Fruit fly (Drosophila melanogaster) whole organism, prepupa: Measurements from ENCODE around the gene CG46394.
"Not testable (repeated sequence)": the region's sequence is repeated elsewhere in the genome, so short reads cannot be mapped to it uniquely, and the experiment has no call there.

Experiments used
- CG10631 ChIP-seq: fragments of 200-800 bp; sonication (Bioruptor generic); optimal IDR thresholded peaks from 2 replicates; lab custom pipeline; 2016; ENCODE audit warnings: missing biosample characterization, missing genetic modification characterization
- CG10669 ChIP-seq: fragments of 200-800 bp; sonication (Bioruptor generic); optimal IDR thresholded peaks from 3 replicates; lab custom pipeline; 2018; ENCODE audit warnings: missing biosample characterization, mild to moderate bottlenecking, missing genetic modification characterization, moderate library complexity
- CG11294 ChIP-seq: fragments of 200-800 bp; sonication (Bioruptor generic); IDR thresholded peaks from 2 replicates; pipeline ENCODE4 v1.3.6; 2022; ENCODE audit warnings: missing biosample characterization, missing genetic modification characterization
- CG11762 ChIP-seq: fragments of 200-800 bp; sonication (Bioruptor generic); optimal IDR thresholded peaks from 3 replicates; lab custom pipeline; 2016; ENCODE audit warnings: missing biosample characterization, missing genetic modification characterization; ENCODE audit not compliant: insufficient read depth
- CG15336 ChIP-seq: fragments of 200-800 bp; sonication (Bioruptor generic); IDR thresholded peaks from 2 replicates; pipeline ENCODE4 v1.3.6; 2022; ENCODE audit warnings: missing biosample characterization, missing genetic modification characterization
- CG1621 ChIP-seq: fragments of 200-800 bp; sonication (Bioruptor generic); optimal IDR thresholded peaks from 3 replicates; lab custom pipeline; 2018; ENCODE audit warnings: missing biosample characterization, mild to moderate bottlenecking, missing genetic modification characterization
- CG3032 ChIP-seq: fragments of 200-800 bp; optimal IDR thresholded peaks from 2 replicates; lab custom pipeline; 2019; ENCODE audit warnings: missing biosample characterization, mild to moderate bottlenecking, missing genetic modification characterization, moderate library complexity
- CG31627 ChIP-seq: fragments of 200-800 bp; sonication (Bioruptor generic); optimal IDR thresholded peaks from 3 replicates; lab custom pipeline; 2016; ENCODE audit warnings: missing biosample characterization, missing genetic modification characterization
- CG32006 ChIP-seq: fragments of 200-800 bp; sonication (Bioruptor generic); optimal IDR thresholded peaks from 3 replicates; lab custom pipeline; 2017; ENCODE audit warnings: missing biosample characterization, mild to moderate bottlenecking, missing genetic modification characterization
- CG3919 ChIP-seq: fragments of 200-800 bp; sonication (Bioruptor generic); optimal IDR thresholded peaks from 3 replicates; lab custom pipeline; 2016; ENCODE audit warnings: missing biosample characterization, missing genetic modification characterization
- CG6163 ChIP-seq: fragments of 200-800 bp; sonication (Bioruptor generic); IDR thresholded peaks from 3 replicates; pipeline ENCODE4 v1.3.6; 2022; ENCODE audit warnings: missing biosample characterization, missing genetic modification characterization
- CG6276 ChIP-seq: fragments of 200-800 bp; sonication (Bioruptor generic); optimal IDR thresholded peaks from 2 replicates; lab custom pipeline; 2017; ENCODE audit warnings: missing biosample characterization, mild to moderate bottlenecking, missing genetic modification characterization
- CG6808 ChIP-seq: fragments of 200-800 bp; sonication (Bioruptor generic); optimal IDR thresholded peaks from 3 replicates; lab custom pipeline; 2017; ENCODE audit warnings: missing biosample characterization, missing genetic modification characterization, mild to moderate bottlenecking, moderate library complexity, missing genetic modification reagents
- CG8119 ChIP-seq: fragments of 200-800 bp; sonication (Bioruptor generic); IDR thresholded peaks from 3 replicates; pipeline ENCODE4 v1.3.6; 2022; ENCODE audit warnings: missing biosample characterization, missing genetic modification characterization
- CG8319 ChIP-seq: fragments of 200-800 bp; sonication (Bioruptor generic); optimal IDR thresholded peaks from 3 replicates; lab custom pipeline; 2016; ENCODE audit warnings: missing biosample characterization, missing genetic modification characterization
- Eip75B ChIP-seq: fragments of 200-800 bp; sonication (Bioruptor generic); optimal IDR thresholded peaks from 3 replicates; lab custom pipeline; 2016; ENCODE audit warnings: missing biosample characterization, missing genetic modification characterization
- Eip78C ChIP-seq: fragments of 200-800 bp; sonication (Bioruptor generic); peaks from one replicate; lab custom pipeline; 2016; ENCODE audit warnings: missing biosample characterization, missing genetic modification characterization
- Ets21C ChIP-seq: fragments of 200-800 bp; sonication (Bioruptor generic); optimal IDR thresholded peaks from 3 replicates; lab custom pipeline; 2016; ENCODE audit warnings: missing biosample characterization, missing genetic modification characterization
- Ets96B ChIP-seq: fragments of 200-800 bp; optimal IDR thresholded peaks from 2 replicates; lab custom pipeline; 2019; ENCODE audit warnings: missing biosample characterization, mild to moderate bottlenecking, missing genetic modification characterization, moderate library complexity
- Hr38 ChIP-seq: sonication (Bioruptor generic); optimal IDR thresholded peaks from 2 replicates; lab custom pipeline; 2016; ENCODE audit warnings: missing biosample characterization, missing genetic modification characterization
- Lpt ChIP-seq: fragments of 200-800 bp; sonication (Bioruptor generic); optimal IDR thresholded peaks from 3 replicates; lab custom pipeline; 2016; ENCODE audit warnings: missing biosample characterization, missing genetic modification characterization
- Met ChIP-seq: fragments of 200-800 bp; sonication (Bioruptor generic); optimal IDR thresholded peaks from 3 replicates; lab custom pipeline; 2016; ENCODE audit warnings: missing biosample characterization, missing genetic modification characterization
- Sox102F ChIP-seq: fragments of 200-800 bp; sonication (Bioruptor generic); optimal IDR thresholded peaks from 2 replicates; lab custom pipeline; 2016; ENCODE audit warnings: missing biosample characterization, mild to moderate bottlenecking, missing genetic modification characterization
- Sox15 ChIP-seq: fragments of 200-800 bp; sonication (Bioruptor generic); optimal IDR thresholded peaks from 3 replicates; lab custom pipeline; 2016; ENCODE audit warnings: missing biosample characterization, missing genetic modification characterization
- dac ChIP-seq: fragments of 200-800 bp; sonication (Bioruptor generic); optimal IDR thresholded peaks from 2 replicates; lab custom pipeline; 2017; ENCODE audit warnings: missing biosample characterization, mild to moderate bottlenecking, missing genetic modification characterization
- fd59A ChIP-seq: fragments of 200-800 bp; sonication (Bioruptor generic); optimal IDR thresholded peaks from 2 replicates; lab custom pipeline; 2017; ENCODE audit warnings: missing biosample characterization, mild to moderate bottlenecking, missing genetic modification characterization, missing genetic modification reagents
- fkh ChIP-seq: fragments of 200-800 bp; sonication (Bioruptor generic); optimal IDR thresholded peaks from 3 replicates; lab custom pipeline; 2017; ENCODE audit warnings: missing biosample characterization, mild to moderate bottlenecking, missing genetic modification characterization, moderate library complexity
- net ChIP-seq: fragments of 200-800 bp; sonication (Bioruptor generic); optimal IDR thresholded peaks from 3 replicates; lab custom pipeline; 2016; ENCODE audit warnings: missing biosample characterization, missing genetic modification characterization
- pdm3 ChIP-seq: fragments of 200-800 bp; sonication (Bioruptor generic); optimal IDR thresholded peaks from 3 replicates; lab custom pipeline; 2016; ENCODE audit warnings: missing biosample characterization, missing genetic modification characterization
- ss ChIP-seq, 2 experiments: fragments of 200-800 bp; sonication (Bioruptor generic); optimal IDR thresholded peaks; 2 replicates in 1 of 2; 3 replicates in 1 of 2; lab custom pipeline; 2017 to 2018; ENCODE audit warnings: mild to moderate bottlenecking in 2 of 2, missing biosample characterization in 2 of 2, missing genetic modification characterization in 2 of 2, moderate library complexity in 1 of 2
- svp ChIP-seq: fragments of 200-800 bp; sonication (Bioruptor generic); peaks from one replicate; lab custom pipeline; 2016; ENCODE audit warnings: missing biosample characterization, missing genetic modification characterization
- vri ChIP-seq: fragments of 200-800 bp; sonication (Bioruptor generic); optimal IDR thresholded peaks from 3 replicates; lab custom pipeline; 2016; ENCODE audit warnings: missing biosample characterization, mild to moderate bottlenecking, missing genetic modification characterization

The CG46394 gene

DNA sequence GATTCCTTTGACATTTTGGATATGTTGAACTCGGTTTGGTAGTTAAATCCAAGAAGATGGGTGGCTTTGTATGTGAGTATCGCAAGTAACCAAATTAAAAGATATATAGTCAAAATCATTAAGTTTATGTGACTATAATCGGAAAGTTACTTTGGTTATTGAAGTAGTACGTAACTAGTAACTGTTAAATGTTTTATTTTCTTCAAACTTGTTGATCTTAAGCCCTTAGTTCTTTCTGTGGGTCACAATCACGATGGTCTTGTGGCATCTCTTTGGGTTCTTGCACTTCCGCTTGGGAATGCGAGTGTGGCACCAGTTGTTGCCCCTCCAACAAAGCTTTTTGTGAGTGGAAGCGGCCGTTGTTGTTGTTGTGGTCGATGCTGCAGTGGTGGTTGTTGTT is 23.2 kb upstream of the CG46394 start, which contains the start of gene CG33489:
Gene CG33489, minus strand, starts transcription at position 101 of the 400 bp plus-strand sequence.
- not testable (repeated sequence) for TF ChIP-seq CG10631, CG3919, fd59A (GFP tag; lab: Kevin White, UChicago)

DNA sequence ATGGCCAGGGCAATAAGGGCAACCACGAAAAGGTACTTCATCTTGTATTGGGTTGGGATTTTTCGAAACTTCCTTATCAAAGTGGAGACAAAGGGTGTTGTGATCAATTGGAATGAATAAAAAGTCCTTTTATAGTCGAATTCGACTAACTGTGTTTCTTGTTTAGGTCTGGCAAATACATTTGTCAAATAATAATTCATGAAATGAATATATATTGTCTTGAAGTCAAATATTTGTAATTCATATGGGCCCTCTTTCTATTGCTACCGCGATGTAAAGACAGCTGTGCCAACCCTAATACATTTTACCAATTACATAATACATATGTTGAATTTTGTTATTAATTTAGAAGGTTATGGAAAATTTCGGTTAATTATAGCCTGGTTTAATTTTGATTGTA is 22.8 kb upstream of the CG46394 start, which contains the start of gene CG33271:
Gene CG33271, minus strand, starts transcription at position 101 of the 400 bp plus-strand sequence.
- TF ChIP-seq Sox15 (GFP tag; lab: Kevin White, UChicago) (no peak), fkh (GFP tag; lab: Kevin White, UChicago) (peak; percentile 32), CG8119 (no peak), pdm3 (no peak), CG3032 (tag; lab: Kevin White, UChicago) (no peak)

dm6 chr3L:11578211-11578673 is 21.9 kb upstream of the CG46394 start, which contains the start of gene CG33270:
CG33270 (minus strand) TSS chr3L:11578623.
- no peak for TF ChIP-seq CG8119
- no peak for TF ChIP-seq vri (GFP tag; lab: Kevin White, UChicago)
- TF ChIP-seq Lpt (GFP tag; lab: Kevin White, UChicago) = no peak
- no peak for TF ChIP-seq net
- no peak for TF ChIP-seq Eip78C (GFP tag; lab: Kevin White, UChicago)
- TF ChIP-seq Hr38 (GFP tag; lab: Kevin White, UChicago) = no peak
- TF ChIP-seq CG11294 (GFP tag; lab: Robert Waterston, UW) = no peak
- no peak for TF ChIP-seq CG3919 (GFP tag; lab: Kevin White, UChicago)
- no peak for TF ChIP-seq Eip75B
- TF ChIP-seq CG31627 (GFP tag; lab: Kevin White, UChicago) = no peak
- TF ChIP-seq Ets21C (GFP tag; lab: Kevin White, UChicago) = no peak
- no peak for TF ChIP-seq Ets96B (tag; lab: Kevin White, UChicago)

DNA sequence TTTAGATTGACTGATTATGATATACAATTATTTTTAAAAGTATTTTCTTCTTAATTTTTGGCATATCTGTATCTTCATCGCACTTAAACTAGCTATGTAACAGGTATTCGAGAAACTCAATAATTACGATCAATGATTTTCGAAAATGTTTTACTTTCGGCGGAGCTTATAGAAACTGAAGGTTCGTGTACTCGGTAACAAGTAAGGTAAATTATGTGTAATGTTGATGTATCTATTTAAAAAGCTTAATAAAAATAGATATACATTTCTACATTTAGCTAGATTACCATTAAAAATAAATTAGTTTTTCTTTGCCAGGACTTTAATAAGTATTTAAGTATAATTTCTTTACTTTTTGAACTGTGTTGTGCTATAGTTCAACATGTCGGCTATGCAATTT is 21.3 kb upstream of the CG46394 start:
- TF ChIP-seq CG1621 (tag; lab: Kevin White, UChicago) (no peak), ss (GFP tag; optimal IDR thresholded peaks at IDR 0.05; lab: Kevin White, UChicago) (no peak), CG32006 (no peak), pdm3 (no peak), CG3919 (GFP tag; lab: Kevin White, UChicago) (no peak), vri (GFP tag; lab: Kevin White, UChicago) (no peak), CG11762 (GFP tag; lab: Kevin White, UChicago) (no peak), Sox102F (no peak), dac (no peak), CG6163 (GFP tag; lab: Robert Waterston, UW) (no peak), CG8319 (no peak), fd59A (GFP tag; lab: Kevin White, UChicago) (no peak)

DNA sequence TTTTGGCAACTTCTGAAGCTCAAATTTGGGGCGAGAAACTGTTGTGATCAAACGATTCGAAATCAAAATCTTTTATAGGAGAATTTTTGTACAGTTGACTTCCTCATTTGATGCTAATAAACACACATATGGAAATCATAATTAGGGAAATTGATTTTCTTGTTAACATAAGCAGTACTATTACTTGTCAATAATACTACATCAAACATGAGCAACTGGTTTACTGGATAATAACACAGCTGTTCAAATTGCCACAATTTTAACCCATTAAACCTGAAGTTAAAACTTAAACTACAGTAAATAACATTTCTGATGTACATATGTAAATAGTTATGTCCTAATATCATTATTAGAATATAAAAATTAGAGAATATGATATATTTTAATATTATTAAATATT is 20.3 kb upstream of the CG46394 start, which contains the start of gene CG43390:
Gene CG43390, minus strand, starts transcription at position 32 of the 400 bp plus-strand sequence.
- TF ChIP-seq vri (GFP tag; lab: Kevin White, UChicago) (no peak), fkh (GFP tag; lab: Kevin White, UChicago) (peak; percentile 46)

- TF ChIP-seq Sox15 (GFP tag; lab: Kevin White, UChicago) (no peak), Met (no peak), svp (GFP tag; lab: Kevin White, UChicago) (no peak), CG10669 (GFP tag; lab: Kevin White, UChicago) (no peak), CG6276 (GFP tag; lab: Kevin White, UChicago) (no peak), CG6808 (no peak), Sox102F (no peak), CG8119 (no peak), CG15336 (GFP tag; lab: Robert Waterston, UW) (no peak)
These were observed 19.3 kb upstream of the CG46394 start, which contains the start of gene CG43391 for dm6 chr3L:11580919-11581318. CG43391 (minus strand) TSS chr3L:11581019.
